Fruit fly (Drosophila melanogaster) whole organism, embryonic: Measurements from ENCODE around the gene Trs23.
A peak's percentile ranks its signal among the peaks of the same experiment; 100 is the strongest.

Experiments used
- B-H1 ChIP-seq: fragments of 200-800 bp; sonication (Bioruptor generic); IDR thresholded peaks from 3 replicates; pipeline ENCODE4 v1.3.6; 2022; ENCODE audit warnings: missing biosample characterization, missing genetic modification characterization
- Bgb ChIP-seq: fragments of 200-800 bp; sonication (Bioruptor generic); IDR thresholded peaks from 2 replicates; pipeline ENCODE4 v1.3.6; 2022; ENCODE audit warnings: missing biosample characterization, missing genetic modification characterization; ENCODE audit not compliant: partially characterized antibody
- CG10267 ChIP-seq: fragments of 200-800 bp; sonication (Bioruptor generic); optimal IDR thresholded peaks from 2 replicates; lab custom pipeline; 2018; ENCODE audit warnings: missing biosample characterization, mild to moderate bottlenecking, missing genetic modification characterization, moderate library complexity
- CG12659 ChIP-seq: fragments of 200-800 bp; sonication (Bioruptor generic); optimal IDR thresholded peaks from 3 replicates; lab custom pipeline; 2017; ENCODE audit warnings: mild to moderate bottlenecking, missing biosample characterization, missing genetic modification reagents, missing genetic modification characterization
- CG13287 ChIP-seq: fragments of 200-800 bp; sonication (Bioruptor generic); IDR thresholded peaks from 2 replicates; pipeline ENCODE4 v1.3.6; 2022; ENCODE audit warnings: missing biosample characterization, missing genetic modification characterization; ENCODE audit not compliant: partially characterized antibody
- CG14710 ChIP-seq: fragments of 200-800 bp; sonication (Bioruptor generic); optimal IDR thresholded peaks from 3 replicates; lab custom pipeline; 2019; ENCODE audit warnings: missing biosample characterization, mild to moderate bottlenecking, missing genetic modification characterization, moderate library complexity
- CG15514 ChIP-seq: fragments of 200-800 bp; sonication (Bioruptor generic); optimal IDR thresholded peaks from 3 replicates; lab custom pipeline; 2017; ENCODE audit warnings: missing biosample characterization, missing genetic modification characterization, mild to moderate bottlenecking, moderate library complexity, missing genetic modification reagents
- CG15601 ChIP-seq: fragments of 200-800 bp; sonication (Bioruptor generic); optimal IDR thresholded peaks from 3 replicates; lab custom pipeline; 2019; ENCODE audit warnings: missing biosample characterization, mild to moderate bottlenecking, missing genetic modification characterization, moderate library complexity
- CG17186 ChIP-seq: fragments of 200-800 bp; sonication (Bioruptor generic); optimal IDR thresholded peaks from 3 replicates; lab custom pipeline; 2017; ENCODE audit warnings: missing biosample characterization, missing genetic modification reagents, missing genetic modification characterization
- CG17361 ChIP-seq: fragments of 200-800 bp; sonication (Bioruptor generic); IDR thresholded peaks from 3 replicates; pipeline ENCODE4 v1.3.6; 2022; ENCODE audit warnings: missing biosample characterization, missing genetic modification characterization
- CG17829 ChIP-seq: fragments of 200-800 bp; optimal IDR thresholded peaks from 2 replicates; lab custom pipeline; 2019; ENCODE audit warnings: missing biosample characterization, mild to moderate bottlenecking, missing genetic modification characterization, moderate library complexity
- CG18262 ChIP-seq: fragments of 200-800 bp; optimal IDR thresholded peaks from 3 replicates; lab custom pipeline; 2019; ENCODE audit warnings: missing biosample characterization, mild to moderate bottlenecking, missing genetic modification characterization, moderate library complexity
- CG2712 ChIP-seq: fragments of 200-800 bp; optimal IDR thresholded peaks from 3 replicates; lab custom pipeline; 2019; ENCODE audit warnings: missing biosample characterization, mild to moderate bottlenecking, missing genetic modification characterization, moderate library complexity
- CG2875 ChIP-seq: fragments of 200-800 bp; sonication (Bioruptor generic); optimal IDR thresholded peaks from 2 replicates; lab custom pipeline; 2017; ENCODE audit warnings: missing biosample characterization, mild to moderate bottlenecking, missing genetic modification characterization, missing genetic modification reagents
- CG2889 ChIP-seq: fragments of 200-800 bp; sonication (Bioruptor generic); IDR thresholded peaks from 3 replicates; pipeline ENCODE4 v1.3.6; 2022; ENCODE audit warnings: missing biosample characterization, missing genetic modification characterization
- CG31441 ChIP-seq: fragments of 200-800 bp; sonication (Bioruptor generic); IDR thresholded peaks from 2 replicates; pipeline ENCODE4 v1.3.6; 2022; ENCODE audit warnings: missing biosample characterization, missing genetic modification characterization
- CG34224 ChIP-seq: fragments of 200-800 bp; sonication (Bioruptor generic); IDR thresholded peaks from 3 replicates; pipeline ENCODE4 v1.3.6; 2022; ENCODE audit warnings: missing biosample characterization, missing genetic modification characterization; ENCODE audit not compliant: partially characterized antibody
- CG4328 ChIP-seq: fragments of 200-800 bp; sonication (Bioruptor generic); optimal IDR thresholded peaks from 3 replicates; lab custom pipeline; 2017; ENCODE audit warnings: missing biosample characterization, missing genetic modification reagents, missing genetic modification characterization
- D ChIP-seq, 2 experiments: fragments of 200-800 bp in 1 of 2; fragments of >200 bp in 1 of 2; sonication (Bioruptor generic) in 1 of 2; optimal IDR thresholded peaks; 2 replicates in 1 of 2; 3 replicates in 1 of 2; lab custom pipeline; 2017; ENCODE audit warnings: mild to moderate bottlenecking in 1 of 2, missing biosample characterization in 1 of 2, missing genetic modification characterization in 1 of 2, missing genetic modification reagents in 1 of 2
- Dll ChIP-seq: fragments of 200-800 bp; sonication (Bioruptor generic); IDR thresholded peaks from 4 replicates; pipeline ENCODE4 v1.3.6; 2022; ENCODE audit warnings: missing biosample characterization, missing genetic modification characterization; ENCODE audit not compliant: partially characterized antibody
- Dp ChIP-seq: fragments of 200-800 bp; sonication (Bioruptor generic); optimal IDR thresholded peaks from 2 replicates; lab custom pipeline; 2018; ENCODE audit warnings: missing biosample characterization, mild to moderate bottlenecking, missing genetic modification characterization, moderate library complexity
- Fer2 ChIP-seq: fragments of 200-800 bp; sonication (Bioruptor generic); optimal IDR thresholded peaks from 2 replicates; lab custom pipeline; 2018; ENCODE audit warnings: missing biosample characterization, mild to moderate bottlenecking, missing genetic modification characterization, moderate library complexity
- HLH4C ChIP-seq: fragments of 200-800 bp; sonication (Bioruptor generic); IDR thresholded peaks from 3 replicates; pipeline ENCODE4 v1.3.6; 2022; ENCODE audit warnings: missing biosample characterization, missing genetic modification characterization; ENCODE audit not compliant: partially characterized antibody
- HmgD ChIP-seq: fragments of 200-800 bp; sonication (Bioruptor generic); optimal IDR thresholded peaks from 3 replicates; lab custom pipeline; 2016; ENCODE audit warnings: missing biosample characterization, missing genetic modification characterization
- Lhr ChIP-seq: fragments of 200-800 bp; sonication (Bioruptor generic); optimal IDR thresholded peaks from 3 replicates; lab custom pipeline; 2017; ENCODE audit warnings: mild to moderate bottlenecking, missing biosample characterization, missing genetic modification reagents, missing genetic modification characterization
- Scr ChIP-seq: fragments of 200-800 bp; sonication (Bioruptor generic); IDR thresholded peaks from 2 replicates; pipeline ENCODE4 v1.3.6; 2022; ENCODE audit warnings: missing biosample characterization, missing genetic modification characterization; ENCODE audit not compliant: partially characterized antibody
- Sin3A ChIP-seq: fragments of >200 bp; optimal IDR thresholded peaks from 2 replicates; lab custom pipeline; 2018
- Spps ChIP-seq: fragments of 200-800 bp; sonication (Bioruptor generic); optimal IDR thresholded peaks from 2 replicates; lab custom pipeline; 2018; ENCODE audit warnings: missing biosample characterization, mild to moderate bottlenecking, missing genetic modification characterization
- Sry-δ ChIP-seq: fragments of 200-800 bp; sonication (Bioruptor generic); optimal IDR thresholded peaks from 2 replicates; lab custom pipeline; 2016; ENCODE audit warnings: missing biosample characterization, missing genetic modification characterization
- YL-1 ChIP-seq: fragments of 200-800 bp; sonication (Bioruptor generic); optimal IDR thresholded peaks from 3 replicates; lab custom pipeline; 2017; ENCODE audit warnings: missing biosample characterization, mild to moderate bottlenecking, missing genetic modification characterization
- amos ChIP-seq: fragments of 200-800 bp; sonication (Bioruptor generic); IDR thresholded peaks from 2 replicates; pipeline ENCODE4 v1.3.6; 2022; ENCODE audit warnings: missing biosample characterization, missing genetic modification characterization; ENCODE audit not compliant: partially characterized antibody
- bab2 ChIP-seq: fragments of 200-800 bp; sonication (Bioruptor generic); optimal IDR thresholded peaks from 2 replicates; lab custom pipeline; 2016; ENCODE audit warnings: missing biosample characterization, missing genetic modification characterization
- chinmo ChIP-seq: fragments of 200-800 bp; sonication (Bioruptor generic); IDR thresholded peaks from 4 replicates; pipeline ENCODE4 v1.3.6; 2022; ENCODE audit warnings: missing biosample characterization, missing genetic modification characterization; ENCODE audit not compliant: partially characterized antibody
- chm ChIP-seq: fragments of 200-800 bp; sonication (Bioruptor generic); IDR thresholded peaks from 2 replicates; pipeline ENCODE4 v1.3.6; 2022; ENCODE audit warnings: missing biosample characterization, missing genetic modification characterization
- corto ChIP-seq: fragments of 200-800 bp; sonication (Bioruptor generic); optimal IDR thresholded peaks from 2 replicates; lab custom pipeline; 2016; ENCODE audit warnings: missing biosample characterization, mild to moderate bottlenecking, missing genetic modification characterization, moderate library complexity
- gsb-n ChIP-seq: fragments of 200-800 bp; sonication (Bioruptor generic); optimal IDR thresholded peaks from 3 replicates; lab custom pipeline; 2018; ENCODE audit warnings: missing biosample characterization, mild to moderate bottlenecking, missing genetic modification characterization
- inv ChIP-seq: fragments of 200-800 bp; sonication (Bioruptor generic); IDR thresholded peaks from 2 replicates; pipeline ENCODE4 v1.3.6; 2022; ENCODE audit warnings: missing biosample characterization, missing genetic modification characterization; ENCODE audit not compliant: partially characterized antibody
- mld ChIP-seq: fragments of 200-800 bp; sonication (Bioruptor generic); IDR thresholded peaks from 3 replicates; pipeline ENCODE4 v1.3.6; 2022; ENCODE audit warnings: missing biosample characterization, missing genetic modification characterization; ENCODE audit not compliant: partially characterized antibody
- phol ChIP-seq: fragments of 200-800 bp; sonication (Bioruptor generic); optimal IDR thresholded peaks from 3 replicates; lab custom pipeline; 2018; ENCODE audit warnings: missing biosample characterization, mild to moderate bottlenecking, missing genetic modification characterization, moderate library complexity
- pita ChIP-seq: fragments of 200-800 bp; sonication (Bioruptor generic); optimal IDR thresholded peaks from 2 replicates; lab custom pipeline; 2017; ENCODE audit warnings: missing biosample characterization, mild to moderate bottlenecking, missing genetic modification characterization
- pzg ChIP-seq: fragments of 200-800 bp; sonication (Bioruptor generic); optimal IDR thresholded peaks from 3 replicates; lab custom pipeline; 2018; ENCODE audit warnings: missing biosample characterization, mild to moderate bottlenecking, missing genetic modification characterization, moderate library complexity
- row ChIP-seq: fragments of 200-800 bp; sonication (Bioruptor generic); IDR thresholded peaks from 3 replicates; pipeline ENCODE4 v1.3.6; 2022; ENCODE audit warnings: missing biosample characterization, missing genetic modification characterization
- sens ChIP-seq: fragments of 200-800 bp; sonication (Bioruptor generic); peaks from one replicate; lab custom pipeline; 2016; ENCODE audit warnings: missing biosample characterization, missing genetic modification characterization
- sr ChIP-seq: fragments of 200-800 bp; sonication (Bioruptor generic); IDR thresholded peaks from 3 replicates; pipeline ENCODE4 v1.3.6; 2022; ENCODE audit warnings: missing biosample characterization, missing genetic modification characterization
- tap ChIP-seq: fragments of 200-800 bp; optimal IDR thresholded peaks from 3 replicates; lab custom pipeline; 2019; ENCODE audit warnings: missing biosample characterization, mild to moderate bottlenecking, missing genetic modification characterization, moderate library complexity
- unc-4 ChIP-seq: fragments of 200-800 bp; sonication (Bioruptor generic); IDR thresholded peaks from 2 replicates; pipeline ENCODE4 v1.3.6; 2022; ENCODE audit warnings: missing biosample characterization, missing genetic modification characterization; ENCODE audit not compliant: partially characterized antibody
- usp ChIP-seq: fragments of >200 bp; optimal IDR thresholded peaks from 2 replicates; lab custom pipeline; 2017; ENCODE audit warnings: missing biosample characterization, missing genetic modification characterization

Trs23 gene

dm6 chr2L:8685668-8686306, at the start of gene Trs23, which contains the start of gene PrBP:
TSS of gene Trs23 (plus strand) at chr2L:8686231.
TSS of gene PrBP (minus strand) at chr2L:8685955.
- TF ChIP-seq gsb-n (tag; lab: Kevin White, UChicago) (peak; percentile 60), YL-1 (peak; percentile 54), CG2889 (no peak), usp (GFP tag; lab: Kevin White, UChicago) (no peak), amos (peak; percentile 66; the same call in 1 of the 2 replicates), pita (GFP tag; lab: Kevin White, UChicago) (no peak), HLH4C (peak; percentile 36; the same call in 1 of the 3 replicates), Spps (no peak), chinmo (peak; percentile 42; the same call in 1 of the 4 replicates), tap (tag; lab: Kevin White, UChicago) (no peak), CG2712 (peak; percentile 48), Fer2 (no peak), CG14710 (tag; lab: Kevin White, UChicago) (peak; percentile 34), unc-4 (GFP tag; lab: Robert Waterston, UW) (peak; percentile 59), HmgD (GFP tag; lab: Kevin White, UChicago) (no peak), CG15514 (peak; percentile 100), sr (GFP tag; lab: Robert Waterston, UW) (peak; percentile 59; the same call in 1 of the 3 replicates), Sin3A (lab: Kevin White, UChicago) (peak; percentile 42), CG15601 (tag; lab: Kevin White, UChicago) (peak; percentile 26), B-H1 (GFP tag; lab: Robert Waterston, UW) (no peak), row (peak; percentile 54), mld (peak; percentile 45; the same call in 1 of the 3 replicates), CG13287 (GFP tag; lab: Robert Waterston, UW) (peak; percentile 43), Sry-δ (GFP tag; lab: Kevin White, UChicago) (peak; percentile 62), inv (GFP tag; lab: Robert Waterston, UW) (peak; percentile 61; the same call in 1 of the 2 replicates), CG10267 (tag; lab: Kevin White, UChicago) (peak; percentile 3), Dp (peak; percentile 19), CG17186 (GFP tag; lab: Kevin White, UChicago) (peak; percentile 44), CG17829 (peak; percentile 32), Dll (GFP tag; lab: Robert Waterston, UW) (peak; percentile 71; the same call in 3 of the 4 replicates), sens (GFP tag; lab: Kevin White, UChicago) (peak; percentile 23), corto (no peak), D (optimal IDR thresholded peaks at IDR 0.05; lab: Kevin White, UChicago) (peak; percentile 5), D (GFP tag; optimal IDR thresholded peaks at IDR 0.05; lab: Kevin White, UChicago) (no peak), CG12659 (GFP tag; lab: Kevin White, UChicago) (peak; percentile 45), CG34224 (GFP tag; lab: Robert Waterston, UW) (peak; percentile 33; the same call in 1 of the 3 replicates), CG18262 (peak; percentile 11), phol (peak; percentile 3), Bgb (GFP tag; lab: Robert Waterston, UW) (peak; percentile 36; the same call in 1 of the 2 replicates), pzg (peak; percentile 46), CG31441 (GFP tag; lab: Robert Waterston, UW) (peak; percentile 39; the same call in 1 of the 2 replicates), CG17361 (GFP tag; lab: Robert Waterston, UW) (peak; percentile 36; the same call in 1 of the 3 replicates), Lhr (peak; percentile 32), bab2 (GFP tag; lab: Kevin White, UChicago) (no peak), Scr (GFP tag; lab: Robert Waterston, UW) (peak; percentile 67), chm (GFP tag; lab: Robert Waterston, UW) (no peak), CG4328 (GFP tag; lab: Kevin White, UChicago) (no peak), CG2875 (GFP tag; lab: Kevin White, UChicago) (no peak)
